Worm (Caenorhabditis elegans) whole organism, L1 larva: ENCODE measurements around the gene duxl-1.

Source experiments
- F16B12.6 ChIP-seq: fragments of 150-350 bp; optimal IDR thresholded peaks from 2 replicates; lab custom pipeline; 2014; ENCODE audit warnings: missing biosample characterization, missing genetic modification characterization
- aha-1 ChIP-seq: fragments of 150-350 bp; optimal IDR thresholded peaks from 2 replicates; lab custom pipeline; 2014; ENCODE audit warnings: missing biosample characterization, missing genetic modification characterization
- alr-1 ChIP-seq: fragments of 200-800 bp; sonication (Bioruptor generic); optimal IDR thresholded peaks from 2 replicates; lab custom pipeline; 2018; ENCODE audit warnings: borderline replicate concordance, mild to moderate bottlenecking, missing genetic modification characterization, missing compliant biosample characterization
- blmp-1 ChIP-seq: fragments of 150-350 bp; optimal IDR thresholded peaks from 2 replicates; lab custom pipeline; 2014; ENCODE audit warnings: missing biosample characterization, missing genetic modification characterization
- ceh-8 ChIP-seq: fragments of 200-800 bp; sonication (Bioruptor generic); optimal IDR thresholded peaks from 2 replicates; lab custom pipeline; 2018; ENCODE audit warnings: mild to moderate bottlenecking, missing genetic modification characterization, moderate library complexity, missing compliant biosample characterization
- ceh-82 ChIP-seq, 3 experiments: fragments of 150-350 bp in 1 of 3; sonication (generic microtip) in 2 of 3; optimal IDR thresholded peaks; 2 replicates each; lab custom pipeline; 2014 to 2017; ENCODE audit warnings: missing biosample characterization in 3 of 3, missing genetic modification characterization in 3 of 3
- ceh-90 ChIP-seq: sonication (generic microtip); optimal IDR thresholded peaks from 2 replicates; lab custom pipeline; 2016; ENCODE audit warnings: missing genetic modification characterization, missing compliant biosample characterization
- ces-1 ChIP-seq: fragments of 150-350 bp; optimal IDR thresholded peaks from 2 replicates; lab custom pipeline; 2014; ENCODE audit warnings: missing biosample characterization, missing genetic modification reagents, missing genetic modification characterization
- dpl-1 ChIP-seq, 3 experiments: fragments of 150-350 bp in 2 of 3; sonication (generic microtip) in 1 of 3; optimal IDR thresholded peaks; 2 replicates each; lab custom pipeline; 2014 to 2017; ENCODE audit warnings: missing biosample characterization in 3 of 3, missing genetic modification characterization in 3 of 3, missing genetic modification reagents in 3 of 3
- egl-27 ChIP-seq, 2 experiments: fragments of 150-350 bp in 1 of 2; sonication (generic microtip); optimal IDR thresholded peaks; 3 replicates each; lab custom pipeline; 2017 to 2018; ENCODE audit warnings: missing biosample characterization in 2 of 2, missing genetic modification characterization in 2 of 2, missing genetic modification reagents in 2 of 2
- elt-2 ChIP-seq: sonication (generic microtip); optimal IDR thresholded peaks from 2 replicates; lab custom pipeline; 2016; ENCODE audit warnings: missing genetic modification characterization, mild to moderate bottlenecking, inconsistent platforms, missing compliant biosample characterization, missing genetic modification reagents
- elt-3 ChIP-seq, 6 experiments: fragments of 150-350 bp in 1 of 6; sonication (generic microtip); optimal IDR thresholded peaks; 2 replicates each; lab custom pipeline; 2017 to 2018; ENCODE audit warnings: missing biosample characterization in 6 of 6, missing genetic modification characterization in 6 of 6, inconsistent platforms in 1 of 6
- fkh-8 ChIP-seq: sonication (generic microtip); optimal IDR thresholded peaks from 2 replicates; lab custom pipeline; 2016; ENCODE audit warnings: mild to moderate bottlenecking, missing genetic modification characterization, missing compliant biosample characterization
- fos-1 ChIP-seq: fragments of 150-350 bp; optimal IDR thresholded peaks from 2 replicates; lab custom pipeline; 2014; ENCODE audit warnings: missing biosample characterization, missing genetic modification characterization
- grh-1 ChIP-seq: fragments of 200-800 bp; sonication (Bioruptor generic); IDR thresholded peaks from 2 replicates; pipeline ENCODE4 v1.3.6; 2022; ENCODE audit warnings: missing genetic modification reagents, missing genetic modification characterization, missing compliant biosample characterization
- hlh-17 ChIP-seq: fragments of 200-800 bp; sonication (Bioruptor generic); optimal IDR thresholded peaks from 2 replicates; lab custom pipeline; 2018; ENCODE audit warnings: missing genetic modification characterization, mild to moderate bottlenecking, missing compliant biosample characterization, moderate library complexity, borderline replicate concordance
- hpl-2 ChIP-seq: fragments of 150-350 bp; optimal IDR thresholded peaks from 2 replicates; lab custom pipeline; 2014; ENCODE audit warnings: missing biosample characterization, missing genetic modification reagents, missing genetic modification characterization
- isw-1 ChIP-seq: fragments of 200-800 bp; sonication (Bioruptor generic); IDR thresholded peaks from 2 replicates; pipeline ENCODE4 v1.3.6; 2022; ENCODE audit warnings: missing genetic modification characterization, missing compliant biosample characterization
- jun-1 ChIP-seq: fragments of 150-350 bp; optimal IDR thresholded peaks from 2 replicates; lab custom pipeline; 2014; ENCODE audit warnings: missing biosample characterization, missing genetic modification reagents, missing genetic modification characterization
- lin-13 ChIP-seq: fragments of 150-350 bp; optimal IDR thresholded peaks from 2 replicates; lab custom pipeline; 2014; ENCODE audit warnings: missing biosample characterization, missing genetic modification reagents, missing genetic modification characterization
- lir-3 ChIP-seq: sonication (generic microtip); optimal IDR thresholded peaks from 2 replicates; lab custom pipeline; 2016; ENCODE audit warnings: mild to moderate bottlenecking, missing genetic modification characterization, moderate library complexity, missing compliant biosample characterization; ENCODE audit not compliant: poor library complexity
- lsy-2 ChIP-seq, 2 experiments: fragments of 150-350 bp; optimal IDR thresholded peaks; 2 replicates each; lab custom pipeline; 2014; ENCODE audit warnings: missing biosample characterization in 2 of 2, missing genetic modification characterization in 2 of 2
- mep-1 ChIP-seq: fragments of 150-350 bp; optimal IDR thresholded peaks from 2 replicates; lab custom pipeline; 2014; ENCODE audit warnings: missing biosample characterization, missing genetic modification characterization
- nhr-11 ChIP-seq: fragments of 150-350 bp; optimal IDR thresholded peaks from 2 replicates; lab custom pipeline; 2014; ENCODE audit warnings: missing biosample characterization, missing genetic modification characterization
- nhr-28 ChIP-seq: fragments of 150-350 bp; optimal IDR thresholded peaks from 2 replicates; lab custom pipeline; 2014; ENCODE audit warnings: missing biosample characterization, missing genetic modification characterization
- nhr-47 ChIP-seq: sonication (generic microtip); optimal IDR thresholded peaks from 2 replicates; lab custom pipeline; 2016; ENCODE audit warnings: mild to moderate bottlenecking, missing genetic modification characterization, moderate library complexity, missing compliant biosample characterization
- nhr-76 ChIP-seq: sonication (generic microtip); optimal IDR thresholded peaks from 2 replicates; lab custom pipeline; 2017; ENCODE audit warnings: missing biosample characterization, missing genetic modification characterization
- nhr-84 ChIP-seq: sonication (generic microtip); optimal IDR thresholded peaks from 2 replicates; lab custom pipeline; 2017; ENCODE audit warnings: missing biosample characterization, missing genetic modification characterization
- nhr-85 ChIP-seq: sonication (generic microtip); peaks from one replicate; lab custom pipeline; 2016; ENCODE audit warnings: missing genetic modification characterization, inconsistent platforms, missing compliant biosample characterization
- pax-3 ChIP-seq: fragments of 200-800 bp; sonication (Bioruptor generic); optimal IDR thresholded peaks from 2 replicates; lab custom pipeline; 2018; ENCODE audit warnings: mild to moderate bottlenecking, missing genetic modification characterization, moderate library complexity, missing compliant biosample characterization
- snpc-4 ChIP-seq: fragments of 150-350 bp; optimal IDR thresholded peaks from 2 replicates; lab custom pipeline; 2014; ENCODE audit warnings: missing biosample characterization, missing genetic modification characterization
- snu-23 ChIP-seq: sonication (generic microtip); optimal IDR thresholded peaks from 2 replicates; lab custom pipeline; 2016; ENCODE audit warnings: missing genetic modification characterization, missing compliant biosample characterization
- sptf-1 ChIP-seq: fragments of 150-350 bp; optimal IDR thresholded peaks from 2 replicates; lab custom pipeline; 2014; ENCODE audit warnings: missing biosample characterization, missing genetic modification characterization
- tlp-1 ChIP-seq: fragments of 150-350 bp; optimal IDR thresholded peaks from 2 replicates; lab custom pipeline; 2014; ENCODE audit warnings: missing biosample characterization, missing genetic modification characterization
- unc-62 ChIP-seq: fragments of 150-350 bp; optimal IDR thresholded peaks from 2 replicates; lab custom pipeline; 2014; ENCODE audit warnings: missing biosample characterization, missing genetic modification reagents, missing genetic modification characterization
- ztf-11 ChIP-seq, 2 experiments: sonication (generic microtip); optimal IDR thresholded peaks; 2 replicates each; lab custom pipeline; 2016 to 2017; ENCODE audit warnings: missing genetic modification characterization in 2 of 2, missing biosample characterization in 1 of 2, missing compliant biosample characterization in 1 of 2

Gene duxl-1

ce11 chrII:1703363-1703762 lies 39.9 kb downstream of the duxl-1 start, which contains the start of gene fbxb-47:
TSS of gene fbxb-47 (minus strand) at chrII:1703463.
- no peak for TF ChIP-seq hpl-2 (GFP tag; lab: Kevin White, UChicago)
- no peak for TF ChIP-seq lsy-2 (tag; optimal IDR thresholded peaks at IDR 0.05; lab: Kevin White, UChicago)
- no peak for TF ChIP-seq alr-1 (tag; lab: Kevin White, UChicago)
- no peak for TF ChIP-seq blmp-1 (tag; lab: Kevin White, UChicago)
- TF ChIP-seq nhr-11 (tag; lab: Kevin White, UChicago), result no peak
- TF ChIP-seq snpc-4 (tag; lab: Kevin White, UChicago), result no peak
- no peak for TF ChIP-seq jun-1 (tag; lab: Kevin White, UChicago)
- TF ChIP-seq unc-62 (GFP tag; lab: Kevin White, UChicago), result no peak
- TF ChIP-seq ceh-8 (GFP tag; lab: Kevin White, UChicago), result no peak
- no peak for TF ChIP-seq hlh-17 (GFP tag; lab: Kevin White, UChicago)
- no peak for TF ChIP-seq sptf-1 (tag; lab: Kevin White, UChicago)
- no peak for TF ChIP-seq ceh-90 (tag; lab: Kevin White, UChicago)
- no peak for TF ChIP-seq egl-27 (tag; optimal IDR thresholded peaks at IDR 0.05; lab: Kevin White, UChicago)
- no peak for TF ChIP-seq isw-1 (GFP tag; lab: Robert Waterston, UW)
- no peak for TF ChIP-seq fos-1
- TF ChIP-seq snu-23 (GFP tag; lab: Kevin White, UChicago), result no peak
- TF ChIP-seq lir-3 (tag; lab: Kevin White, UChicago), result no peak
- TF ChIP-seq, all 84 proteins: peak for 0

ce11 chrII:1706385-1706784 lies 42.9 kb downstream of the duxl-1 start, which contains the start of gene sdz-18:
TSS of gene sdz-18 (minus strand) at chrII:1706485.
- TF ChIP-seq grh-1 (no peak), fkh-8 (no peak)

ce11 chrII:1709959-1710358 lies 46.5 kb downstream of the duxl-1 start, which contains the start of gene fbxa-184:
TSS of gene fbxa-184 (plus strand) at chrII:1710259.
- TF ChIP-seq jun-1 (tag; lab: Kevin White, UChicago), result no peak
- no peak for TF ChIP-seq elt-3 (tag; optimal IDR thresholded peaks at IDR 0.05; lab: Kevin White, UChicago)
- no peak for TF ChIP-seq nhr-28
- TF ChIP-seq nhr-76, result no peak
- TF ChIP-seq aha-1, result no peak
- TF ChIP-seq ceh-82 (tag; optimal IDR thresholded peaks at IDR 0.05; lab: Kevin White, UChicago), result no peak
- no peak for TF ChIP-seq tlp-1 (tag; lab: Kevin White, UChicago)
- no peak for TF ChIP-seq nhr-85 (tag; lab: Kevin White, UChicago)
- no peak for TF ChIP-seq nhr-47 (tag; lab: Kevin White, UChicago)

DNA sequence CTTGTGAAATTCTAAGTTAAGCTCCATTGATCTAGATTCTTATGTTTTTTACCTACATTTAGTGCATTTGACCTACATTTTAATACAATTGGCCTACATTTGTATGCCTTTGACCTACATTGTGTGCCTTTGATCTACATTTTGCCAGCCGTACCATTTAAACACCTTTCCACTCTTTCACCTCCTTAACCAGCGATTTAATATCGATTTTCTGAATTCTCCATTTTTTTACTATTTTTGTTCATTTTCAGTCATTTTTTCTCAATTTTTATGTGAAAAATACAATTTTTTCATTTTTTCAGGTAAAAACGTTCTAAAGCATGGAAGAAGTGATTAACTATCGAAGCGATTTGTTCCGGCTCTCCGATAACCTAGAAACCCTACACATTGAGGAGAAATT lies 49.4 kb downstream of the duxl-1 start, which contains the start of gene btb-7:
TSS of gene btb-7 (plus strand) at position 301 of the 400 bp plus-strand sequence.
- TF ChIP-seq lsy-2 (tag; optimal IDR thresholded peaks at IDR 0.05; lab: Kevin White, UChicago), result no peak
- no peak for TF ChIP-seq nhr-84 (tag; lab: Kevin White, UChicago)
- no peak for TF ChIP-seq F16B12.6
- TF ChIP-seq snu-23 (GFP tag; lab: Kevin White, UChicago), result no peak
- no peak for TF ChIP-seq hlh-17 (GFP tag; lab: Kevin White, UChicago)

- TF ChIP-seq pax-3 (tag; lab: Kevin White, UChicago), result no peak
- TF ChIP-seq mep-1 (tag; lab: Kevin White, UChicago), result no peak
- TF ChIP-seq F16B12.6, result no peak
- TF ChIP-seq elt-2, result no peak
- no peak for TF ChIP-seq nhr-85 (tag; lab: Kevin White, UChicago)
- no peak for TF ChIP-seq nhr-11 (tag; lab: Kevin White, UChicago)
- no peak for TF ChIP-seq ces-1
- TF ChIP-seq lin-13 (GFP tag; lab: Kevin White, UChicago), result no peak
- no peak for TF ChIP-seq dpl-1 (GFP tag; optimal IDR thresholded peaks at IDR 0.05; lab: Kevin White, UChicago)
- no peak for TF ChIP-seq nhr-28
- no peak for TF ChIP-seq ztf-11 (tag; optimal IDR thresholded peaks at IDR 0.05; lab: Kevin White, UChicago)
- TF ChIP-seq, all 84 proteins: peak for 0
Measured at ce11 chrII:1714772-1715353, 51.4 kb downstream of the duxl-1 start, which contains the start of gene btb-6. TSS of gene btb-6 (plus strand) at chrII:1715303.
